Worm (Caenorhabditis elegans): ENCODE data around the gene ZK673.1.

- TF ChIP-seq F13C5.2 (tag; optimal IDR thresholded peaks at IDR 0.05): no peak
- no peak for TF ChIP-seq ceh-36 (tag; optimal IDR thresholded peaks at IDR 0.05)
- no peak for TF ChIP-seq tbx-37 (GFP tag; conservative IDR thresholded peaks at IDR 0.05)
- TF ChIP-seq ama-1 (optimal IDR thresholded peaks at IDR 0.05): no peak
- TF ChIP-seq pes-1 (GFP tag; IDR thresholded peaks at IDR 0.05): no peak
- TF ChIP-seq hnd-1 (tag; optimal IDR thresholded peaks at IDR 0.05): no peak
- no peak for TF ChIP-seq sea-1 (GFP tag; conservative IDR thresholded peaks at IDR 0.05)
- no peak for TF ChIP-seq tra-4 (tag; optimal IDR thresholded peaks at IDR 0.05)
- TF ChIP-seq ceh-13 (GFP tag; optimal IDR thresholded peaks at IDR 0.05): no peak
- TF ChIP-seq hmbx-1 (tag; optimal IDR thresholded peaks at IDR 0.05): no peak
- TF ChIP-seq B0310.2 (tag; optimal IDR thresholded peaks at IDR 0.05): no peak
Measured at ce11 chrII:10445738-10446137, 2.8 kb downstream of the ZK673.1 start.

Data from whole organism, early embryonic.